Worm (Caenorhabditis elegans) whole organism, L2 larva: ENCODE results near the gene F07E5.7.
"Not testable (repeated sequence)": the region's sequence is repeated elsewhere in the genome, so short reads cannot be mapped to it uniquely, and the experiment has no call there.

Experiments
- C34F6.9 ChIP-seq: fragments of 150-350 bp; optimal IDR thresholded peaks from 2 replicates; lab custom pipeline; 2014; ENCODE audit warnings: missing biosample characterization, missing genetic modification characterization
- F13H6.1 ChIP-seq: sonication (generic microtip); optimal IDR thresholded peaks from 2 replicates; lab custom pipeline; 2016; ENCODE audit warnings: missing genetic modification characterization, missing compliant biosample characterization
- Y55F3AM.14 ChIP-seq: fragments of 200-800 bp; sonication (Bioruptor generic); optimal IDR thresholded peaks from 2 replicates; lab custom pipeline; 2018; ENCODE audit warnings: mild to moderate bottlenecking, missing genetic modification characterization, missing compliant biosample characterization
- ZK546.5 ChIP-seq: sonication (generic microtip); optimal IDR thresholded peaks from 2 replicates; lab custom pipeline; 2017; ENCODE audit warnings: missing biosample characterization, missing genetic modification characterization
- alr-1 ChIP-seq: fragments of 150-350 bp; optimal IDR thresholded peaks from 2 replicates; lab custom pipeline; 2014; ENCODE audit warnings: missing biosample characterization, missing genetic modification characterization
- aly-2 ChIP-seq: fragments of 150-350 bp; optimal IDR thresholded peaks from 2 replicates; lab custom pipeline; 2014; ENCODE audit warnings: missing biosample characterization, missing genetic modification characterization
- ama-1 ChIP-seq: fragments of 150-350 bp; optimal IDR thresholded peaks from 2 replicates; lab custom pipeline; 2018; ENCODE audit warnings: inconsistent platforms
- blmp-1 ChIP-seq: sonication (generic microtip); optimal IDR thresholded peaks from 2 replicates; lab custom pipeline; 2017; ENCODE audit warnings: missing genetic modification characterization, mild to moderate bottlenecking, missing compliant biosample characterization, antibody characterized with exemption, moderate library complexity; ENCODE audit not compliant: insufficient read depth
- crh-2 ChIP-seq: sonication (generic microtip); optimal IDR thresholded peaks from 2 replicates; lab custom pipeline; 2017; ENCODE audit warnings: missing biosample characterization, missing genetic modification characterization
- elt-3 ChIP-seq: sonication (generic microtip); optimal IDR thresholded peaks from 2 replicates; lab custom pipeline; 2017; ENCODE audit warnings: missing biosample characterization, missing genetic modification characterization
- fos-1 ChIP-seq: fragments of 150-350 bp; optimal IDR thresholded peaks from 2 replicates; lab custom pipeline; 2014; ENCODE audit warnings: missing biosample characterization, missing genetic modification characterization
- gmeb-1 ChIP-seq: fragments of 150-350 bp; optimal IDR thresholded peaks from 2 replicates; lab custom pipeline; 2014; ENCODE audit warnings: missing biosample characterization, missing genetic modification characterization
- lin-11 ChIP-seq: fragments of 150-350 bp; sonication (generic microtip); optimal IDR thresholded peaks from 2 replicates; lab custom pipeline; 2014; ENCODE audit warnings: missing biosample characterization, missing genetic modification characterization, inconsistent platforms, mixed read lengths
- lin-13 ChIP-seq: fragments of 150-350 bp; optimal IDR thresholded peaks from 2 replicates; lab custom pipeline; 2014; ENCODE audit warnings: missing biosample characterization, missing genetic modification reagents, missing genetic modification characterization
- lin-39 ChIP-seq: fragments of 150-350 bp; optimal IDR thresholded peaks from 2 replicates; lab custom pipeline; 2014; ENCODE audit warnings: missing biosample characterization, missing genetic modification reagents, missing genetic modification characterization
- mab-5 ChIP-seq: fragments of 150-350 bp; optimal IDR thresholded peaks from 2 replicates; lab custom pipeline; 2014; ENCODE audit warnings: missing biosample characterization, missing genetic modification characterization
- mdl-1 ChIP-seq, 2 experiments: fragments of 150-350 bp in 1 of 2; sonication (generic microtip) in 1 of 2; optimal IDR thresholded peaks; 2 replicates each; lab custom pipeline; 2017; ENCODE audit warnings: missing biosample characterization in 2 of 2, missing genetic modification characterization in 2 of 2
- nhr-10 ChIP-seq: sonication (generic microtip); optimal IDR thresholded peaks from 2 replicates; lab custom pipeline; 2017; ENCODE audit warnings: missing biosample characterization, missing genetic modification characterization
- nhr-11 ChIP-seq: fragments of 150-350 bp; optimal IDR thresholded peaks from 2 replicates; lab custom pipeline; 2014; ENCODE audit warnings: missing biosample characterization, missing genetic modification characterization
- nhr-12 ChIP-seq: fragments of 150-350 bp; optimal IDR thresholded peaks from 2 replicates; lab custom pipeline; 2014; ENCODE audit warnings: missing biosample characterization, missing genetic modification characterization
- nhr-129 ChIP-seq: fragments of 150-350 bp; optimal IDR thresholded peaks from 2 replicates; lab custom pipeline; 2014; ENCODE audit warnings: missing biosample characterization, missing genetic modification characterization
- nhr-21 ChIP-seq: fragments of 150-350 bp; optimal IDR thresholded peaks from 2 replicates; lab custom pipeline; 2014; ENCODE audit warnings: missing biosample characterization, missing genetic modification characterization
- nhr-23 ChIP-seq: fragments of 150-350 bp; optimal IDR thresholded peaks from 2 replicates; lab custom pipeline; 2014; ENCODE audit warnings: missing biosample characterization, missing genetic modification reagents, missing genetic modification characterization
- nhr-237 ChIP-seq: fragments of 150-350 bp; optimal IDR thresholded peaks from 2 replicates; lab custom pipeline; 2014; ENCODE audit warnings: missing biosample characterization, missing genetic modification characterization
- nhr-25 ChIP-seq: fragments of 150-350 bp; sonication (generic microtip); optimal IDR thresholded peaks from 3 replicates; lab custom pipeline; 2014; ENCODE audit warnings: missing biosample characterization, missing genetic modification characterization
- nhr-6 ChIP-seq: fragments of 150-350 bp; optimal IDR thresholded peaks from 2 replicates; lab custom pipeline; 2014; ENCODE audit warnings: missing biosample characterization, missing genetic modification characterization
- nhr-77 ChIP-seq: fragments of 150-350 bp; optimal IDR thresholded peaks from 2 replicates; lab custom pipeline; 2014; ENCODE audit warnings: missing biosample characterization, missing genetic modification characterization
- peb-1 ChIP-seq: fragments of 150-350 bp; optimal IDR thresholded peaks from 2 replicates; lab custom pipeline; 2014; ENCODE audit warnings: missing biosample characterization, missing genetic modification characterization
- sem-4 ChIP-seq: fragments of 150-350 bp; optimal IDR thresholded peaks from 2 replicates; lab custom pipeline; 2014; ENCODE audit warnings: missing biosample characterization, missing genetic modification reagents, missing genetic modification characterization
- skn-1 ChIP-seq: sonication (generic microtip); optimal IDR thresholded peaks from 2 replicates; lab custom pipeline; 2017; ENCODE audit warnings: missing biosample characterization, missing genetic modification characterization
- sma-3 ChIP-seq: sonication (generic microtip); optimal IDR thresholded peaks from 2 replicates; lab custom pipeline; 2016; ENCODE audit warnings: missing genetic modification reagents, missing genetic modification characterization, missing compliant biosample characterization
- sma-9 ChIP-seq, 2 experiments: fragments of 150-350 bp in 1 of 2; sonication (generic microtip) in 1 of 2; optimal IDR thresholded peaks; 2 replicates each; lab custom pipeline; 2014 to 2016; ENCODE audit warnings: missing genetic modification characterization in 2 of 2, mild to moderate bottlenecking in 1 of 2, missing biosample characterization in 1 of 2, missing compliant biosample characterization in 1 of 2, missing genetic modification reagents in 1 of 2, moderate library complexity in 1 of 2
- snpc-4 ChIP-seq: fragments of 150-350 bp; optimal IDR thresholded peaks from 2 replicates; lab custom pipeline; 2014; ENCODE audit warnings: missing biosample characterization, missing genetic modification characterization
- unc-55 ChIP-seq: fragments of 150-350 bp; sonication (generic microtip); optimal IDR thresholded peaks from 3 replicates; lab custom pipeline; 2014; ENCODE audit warnings: missing biosample characterization, missing genetic modification reagents, missing genetic modification characterization
- zag-1 ChIP-seq: fragments of 150-350 bp; optimal IDR thresholded peaks from 2 replicates; lab custom pipeline; 2014; ENCODE audit warnings: missing biosample characterization, missing genetic modification characterization
- ztf-4 ChIP-seq: fragments of 150-350 bp; optimal IDR thresholded peaks from 2 replicates; lab custom pipeline; 2014; ENCODE audit warnings: missing biosample characterization, missing genetic modification characterization

The F07E5.7 gene

DNA sequence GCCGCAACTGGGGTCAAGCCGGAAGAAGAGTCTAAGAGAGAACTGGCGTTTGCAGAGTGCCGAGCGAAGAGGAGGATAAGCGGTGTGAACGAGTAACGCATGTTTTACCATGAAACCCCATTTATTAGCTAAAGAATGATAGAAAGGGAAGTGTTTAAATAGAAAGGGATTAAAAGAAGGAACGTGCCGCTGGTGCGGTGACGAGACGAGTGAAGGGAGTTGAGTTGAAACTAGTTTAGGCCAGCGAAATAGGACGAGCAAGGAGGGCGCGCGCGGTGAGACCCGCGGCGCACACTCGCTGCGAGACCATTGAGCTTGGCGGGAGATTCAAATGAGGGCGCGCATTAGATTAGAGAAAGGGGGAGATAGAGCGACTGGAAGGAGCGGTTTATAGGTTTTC, 24.8 kb downstream of the F07E5.7 start, which contains the start of gene math-1:
TSS of gene math-1 (minus strand) at position 101 of the 400 bp plus-strand sequence.
- not testable (repeated sequence) for TF ChIP-seq peb-1; F13H6.1; sem-4 (tag; lab: Kevin White, UChicago)

- TF ChIP-seq nhr-12 (no peak), ama-1 (no peak), lin-11 (no peak), sma-3 (GFP tag; lab: Kevin White, UChicago) (no peak), nhr-23 (tag; lab: Kevin White, UChicago) (no peak), peb-1 (no peak), Y55F3AM.14 (no peak), mab-5 (tag; lab: Kevin White, UChicago) (no peak)
These were observed 25.8 kb downstream of the F07E5.7 start, which contains the start of gene bath-24 for ce11 chrII:2045505-2045904. Gene bath-24, minus strand, starts transcription at chrII:2045605.

DNA sequence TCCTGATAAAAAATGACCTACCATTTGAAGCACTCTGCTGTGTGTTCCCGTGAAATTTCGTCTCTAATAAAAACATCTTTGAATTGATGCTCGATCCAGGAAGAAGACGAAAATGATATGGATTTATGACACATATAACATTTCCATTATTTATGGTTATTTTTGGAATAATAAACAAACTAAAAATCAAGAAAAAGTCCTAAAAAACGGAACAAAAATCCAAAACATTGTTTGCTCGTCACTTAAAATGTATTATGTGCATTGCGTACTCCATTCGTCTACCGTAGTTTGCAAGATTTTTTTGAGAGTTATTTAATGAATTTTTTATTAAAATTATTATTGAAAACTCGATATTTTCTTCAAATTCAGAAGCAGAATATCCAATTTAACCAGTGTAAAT, 28.9 kb downstream of the F07E5.7 start, which contains the start of gene bath-20:
TSS of gene bath-20 (minus strand) at position 101 of the 400 bp plus-strand sequence.
- TF ChIP-seq peb-1 = no peak
- no peak for TF ChIP-seq nhr-129 (tag; lab: Kevin White, UChicago)
- no peak for TF ChIP-seq zag-1 (tag; lab: Kevin White, UChicago)
- TF ChIP-seq sma-9 (GFP tag; optimal IDR thresholded peaks at IDR 0.05; lab: Kevin White, UChicago) = no peak
- TF ChIP-seq sma-9 (tag; optimal IDR thresholded peaks at IDR 0.05; lab: Kevin White, UChicago) = no peak
- no peak for TF ChIP-seq blmp-1 (tag; lab: Kevin White, UChicago)
- no peak for TF ChIP-seq crh-2 (tag; lab: Kevin White, UChicago)
- TF ChIP-seq sem-4 (tag; lab: Kevin White, UChicago) = no peak
- TF ChIP-seq, all 48 proteins: peak for 0

- no peak for TF ChIP-seq lin-39 (tag; lab: Kevin White, UChicago)
- no peak for TF ChIP-seq aly-2 (tag; lab: Kevin White, UChicago)
- no peak for TF ChIP-seq ZK546.5 (tag; lab: Kevin White, UChicago)
- TF ChIP-seq ama-1 = no peak
- no peak for TF ChIP-seq nhr-23 (tag; lab: Kevin White, UChicago)
- TF ChIP-seq elt-3 (tag; lab: Kevin White, UChicago) = no peak
These were observed 32.0 kb downstream of the F07E5.7 start, which contains the start of gene bath-19 for ce11 chrII:2039288-2039687. Gene bath-19, minus strand, starts transcription at chrII:2039388.

ce11 chrII:2033286-2033685, 38.0 kb downstream of the F07E5.7 start, which contains the start of gene F59H6.14:
Gene F59H6.14, plus strand, starts transcription at chrII:2033586.
- TF ChIP-seq lin-39 (tag; lab: Kevin White, UChicago) (no peak), nhr-77 (no peak), C34F6.9 (tag; lab: Kevin White, UChicago) (no peak), ama-1 (no peak), snpc-4 (tag; lab: Kevin White, UChicago) (no peak), mdl-1 (tag; optimal IDR thresholded peaks at IDR 0.05; lab: Kevin White, UChicago) (no peak), skn-1 (tag; lab: Kevin White, UChicago) (no peak), fos-1 (no peak), nhr-6 (tag; lab: Kevin White, UChicago) (no peak)

ce11 chrII:2032282-2032681, 39.0 kb downstream of the F07E5.7 start, which contains the start of gene btb-4:
Gene btb-4, plus strand, starts transcription at chrII:2032316.
- peak; percentile 78 for TF ChIP-seq gmeb-1 (tag; lab: Kevin White, UChicago)
- TF ChIP-seq unc-55 (GFP tag; lab: Kevin White, UChicago) = peak; percentile 4

ce11 chrII:2031852-2032251, 39.5 kb downstream of the F07E5.7 start, which contains the start of gene bath-5:
Gene bath-5, minus strand, starts transcription at chrII:2031952.
- no peak for TF ChIP-seq lin-13 (GFP tag; lab: Kevin White, UChicago)
- no peak for TF ChIP-seq sem-4 (tag; lab: Kevin White, UChicago)
- no peak for TF ChIP-seq unc-55 (GFP tag; lab: Kevin White, UChicago)
- TF ChIP-seq blmp-1 (tag; lab: Kevin White, UChicago) = no peak
- TF ChIP-seq nhr-21 (tag; lab: Kevin White, UChicago) = no peak
- TF ChIP-seq nhr-129 (tag; lab: Kevin White, UChicago) = no peak
- no peak for TF ChIP-seq nhr-11 (tag; lab: Kevin White, UChicago)
- TF ChIP-seq ztf-4 = no peak
- TF ChIP-seq alr-1 (tag; lab: Kevin White, UChicago) = no peak
- no peak for TF ChIP-seq F13H6.1
- no peak for TF ChIP-seq nhr-10 (tag; lab: Kevin White, UChicago)
- TF ChIP-seq sma-3 (GFP tag; lab: Kevin White, UChicago) = no peak
- no peak for TF ChIP-seq nhr-237
- TF ChIP-seq crh-2 (tag; lab: Kevin White, UChicago) = no peak
- no peak for TF ChIP-seq nhr-25 (tag; lab: Kevin White, UChicago)
- TF ChIP-seq aly-2 (tag; lab: Kevin White, UChicago) = no peak
- TF ChIP-seq mdl-1 (tag; optimal IDR thresholded peaks at IDR 0.05; lab: Kevin White, UChicago) = no peak
- no peak for TF ChIP-seq C34F6.9 (tag; lab: Kevin White, UChicago)
